Worm (Caenorhabditis elegans) whole organism, L1 larva: ENCODE measurements around the gene C28A5.1.

Source experiments
- ceh-8 ChIP-seq: fragments of 200-800 bp; sonication (Bioruptor generic); optimal IDR thresholded peaks from 2 replicates; lab custom pipeline; 2018; ENCODE audit warnings: mild to moderate bottlenecking, missing genetic modification characterization, moderate library complexity, missing compliant biosample characterization
- ceh-88 ChIP-seq: fragments of 200-800 bp; sonication (Bioruptor generic); IDR thresholded peaks from 2 replicates; pipeline ENCODE4 v1.3.6; 2022; ENCODE audit warnings: missing genetic modification characterization, missing compliant biosample characterization
- lin-39 ChIP-seq: fragments of 150-350 bp; optimal IDR thresholded peaks from 2 replicates; lab custom pipeline; 2014; ENCODE audit warnings: missing biosample characterization, missing genetic modification reagents, missing genetic modification characterization
- lir-3 ChIP-seq: sonication (generic microtip); optimal IDR thresholded peaks from 2 replicates; lab custom pipeline; 2016; ENCODE audit warnings: mild to moderate bottlenecking, missing genetic modification characterization, moderate library complexity, missing compliant biosample characterization; ENCODE audit not compliant: poor library complexity
- lsy-2 ChIP-seq, 2 experiments: fragments of 150-350 bp; optimal IDR thresholded peaks; 2 replicates each; lab custom pipeline; 2014; ENCODE audit warnings: missing biosample characterization in 2 of 2, missing genetic modification characterization in 2 of 2
- nhr-11 ChIP-seq: fragments of 150-350 bp; optimal IDR thresholded peaks from 2 replicates; lab custom pipeline; 2014; ENCODE audit warnings: missing biosample characterization, missing genetic modification characterization
- nhr-237 ChIP-seq: fragments of 150-350 bp; optimal IDR thresholded peaks from 2 replicates; lab custom pipeline; 2014; ENCODE audit warnings: missing biosample characterization, missing genetic modification characterization
- pqm-1 ChIP-seq: sonication (generic microtip); optimal IDR thresholded peaks from 3 replicates; lab custom pipeline; 2017; ENCODE audit warnings: missing biosample characterization, missing genetic modification characterization
- rnt-1 ChIP-seq: sonication (generic microtip); optimal IDR thresholded peaks from 2 replicates; lab custom pipeline; 2016; ENCODE audit warnings: mild to moderate bottlenecking, missing genetic modification characterization, moderate library complexity, missing compliant biosample characterization
- skn-1 ChIP-seq: fragments of 150-350 bp; optimal IDR thresholded peaks from 2 replicates; lab custom pipeline; 2014; ENCODE audit warnings: missing biosample characterization, missing genetic modification characterization
- snpc-4 ChIP-seq: fragments of 150-350 bp; optimal IDR thresholded peaks from 2 replicates; lab custom pipeline; 2014; ENCODE audit warnings: missing biosample characterization, missing genetic modification characterization
- sox-4 ChIP-seq: sonication (generic microtip); optimal IDR thresholded peaks from 2 replicates; lab custom pipeline; 2016; ENCODE audit warnings: missing genetic modification characterization, missing compliant biosample characterization
- unc-62 ChIP-seq: fragments of 150-350 bp; optimal IDR thresholded peaks from 2 replicates; lab custom pipeline; 2014; ENCODE audit warnings: missing biosample characterization, missing genetic modification reagents, missing genetic modification characterization

ce11 chrIII:4441781-4442180 lies 7.6 kb upstream of the C28A5.1 start, which contains the start of gene nex-3:
- TF ChIP-seq skn-1 (no peak), lir-3 (tag; lab: Kevin White, UChicago) (no peak), pqm-1 (tag; lab: Kevin White, UChicago) (no peak), ceh-8 (no peak), nhr-11 (tag; lab: Kevin White, UChicago) (no peak), ceh-88 (GFP tag; lab: Robert Waterston, UW) (no peak), rnt-1 (tag; lab: Kevin White, UChicago) (no peak), lsy-2 (tag; optimal IDR thresholded peaks at IDR 0.05; lab: Kevin White, UChicago) (no peak), lin-39 (no peak), snpc-4 (tag; lab: Kevin White, UChicago) (no peak), unc-62 (GFP tag; lab: Kevin White, UChicago) (no peak), nhr-237 (tag; lab: Kevin White, UChicago) (no peak), sox-4 (tag; lab: Kevin White, UChicago) (no peak)
